Worm (Caenorhabditis elegans) whole organism, late embryonic: ENCODE measurements around the gene pcyt-1.

ENCODE experiments used
- C08G9.2 ChIP-seq: sonication (generic microtip); optimal IDR thresholded peaks from 2 replicates; lab custom pipeline; 2016; ENCODE audit warnings: mild to moderate bottlenecking, missing genetic modification characterization, moderate library complexity, missing compliant biosample characterization
- C38D4.7 ChIP-seq: fragments of 200-800 bp; sonication (Bioruptor generic); optimal IDR thresholded peaks from 2 replicates; lab custom pipeline; 2018; ENCODE audit warnings: mild to moderate bottlenecking, missing genetic modification characterization, moderate library complexity, missing compliant biosample characterization
- K02D7.2 ChIP-seq: sonication (generic microtip); optimal IDR thresholded peaks from 2 replicates; lab custom pipeline; 2017; ENCODE audit warnings: mild to moderate bottlenecking, missing genetic modification characterization, missing compliant biosample characterization
- K09A11.1 ChIP-seq: sonication (generic microtip); optimal IDR thresholded peaks from 2 replicates; lab custom pipeline; 2017; ENCODE audit warnings: antibody characterized with exemption, mild to moderate bottlenecking, missing genetic modification characterization, missing compliant biosample characterization; ENCODE audit not compliant: insufficient read depth
- Y22D7AL.16 ChIP-seq: sonication (generic microtip); optimal IDR thresholded peaks from 2 replicates; lab custom pipeline; 2016; ENCODE audit warnings: missing genetic modification characterization, missing compliant biosample characterization
- ahr-1 ChIP-seq: sonication (generic microtip); optimal IDR thresholded peaks from 2 replicates; lab custom pipeline; 2016; ENCODE audit warnings: missing genetic modification characterization, missing compliant biosample characterization
- ama-1 ChIP-seq: fragments of 150-350 bp; optimal IDR thresholded peaks from 2 replicates; lab custom pipeline; 2014
- ceh-14 ChIP-seq: sonication (generic microtip); optimal IDR thresholded peaks from 2 replicates; lab custom pipeline; 2016; ENCODE audit warnings: missing genotype, missing genetic modification characterization, missing compliant biosample characterization
- ceh-19 ChIP-seq: fragments of 200-800 bp; sonication (Bioruptor generic); optimal IDR thresholded peaks from 2 replicates; lab custom pipeline; 2018; ENCODE audit warnings: mild to moderate bottlenecking, missing genetic modification characterization, missing compliant biosample characterization
- ceh-2 ChIP-seq: sonication (generic microtip); optimal IDR thresholded peaks from 2 replicates; lab custom pipeline; 2016; ENCODE audit warnings: missing genotype, missing genetic modification characterization, missing compliant biosample characterization
- ceh-22 ChIP-seq: sonication (generic microtip); optimal IDR thresholded peaks from 2 replicates; lab custom pipeline; 2017; ENCODE audit warnings: missing biosample characterization, missing genetic modification characterization
- ceh-30 ChIP-seq: fragments of 150-350 bp; optimal IDR thresholded peaks from 2 replicates; lab custom pipeline; 2014; ENCODE audit warnings: missing biosample characterization, missing genetic modification characterization
- ceh-6 ChIP-seq: fragments of 200-800 bp; sonication (Bioruptor generic); optimal IDR thresholded peaks from 2 replicates; lab custom pipeline; 2018; ENCODE audit warnings: mild to moderate bottlenecking, missing genetic modification characterization, missing compliant biosample characterization
- ceh-9 ChIP-seq: sonication (generic microtip); optimal IDR thresholded peaks from 2 replicates; lab custom pipeline; 2016; ENCODE audit warnings: mild to moderate bottlenecking, missing genetic modification characterization, inconsistent platforms, missing compliant biosample characterization
- dmd-4 ChIP-seq: sonication (generic microtip); optimal IDR thresholded peaks from 2 replicates; lab custom pipeline; 2016; ENCODE audit warnings: borderline replicate concordance, missing genetic modification characterization, missing compliant biosample characterization
- elt-2 ChIP-seq: sonication (generic microtip); optimal IDR thresholded peaks from 2 replicates; lab custom pipeline; 2016; ENCODE audit warnings: missing genetic modification reagents, missing genetic modification characterization, missing compliant biosample characterization
- elt-4 ChIP-seq: sonication (generic microtip); optimal IDR thresholded peaks from 2 replicates; lab custom pipeline; 2016; ENCODE audit warnings: missing genetic modification characterization, missing compliant biosample characterization
- eyg-1 ChIP-seq: sonication (generic microtip); optimal IDR thresholded peaks from 2 replicates; lab custom pipeline; 2016; ENCODE audit warnings: missing genotype, missing genetic modification characterization, missing compliant biosample characterization
- fax-1 ChIP-seq: sonication (generic microtip); optimal IDR thresholded peaks from 2 replicates; lab custom pipeline; 2016; ENCODE audit warnings: missing genotype, missing genetic modification characterization, missing compliant biosample characterization
- fkh-6 ChIP-seq: sonication (generic microtip); optimal IDR thresholded peaks from 2 replicates; lab custom pipeline; 2016; ENCODE audit warnings: missing genetic modification characterization, missing compliant biosample characterization
- hlh-13 ChIP-seq: fragments of 200-800 bp; sonication (Bioruptor generic); optimal IDR thresholded peaks from 2 replicates; lab custom pipeline; 2018; ENCODE audit warnings: mild to moderate bottlenecking, missing genetic modification characterization, missing compliant biosample characterization
- hlh-6 ChIP-seq: sonication (generic microtip); optimal IDR thresholded peaks from 2 replicates; lab custom pipeline; 2016; ENCODE audit warnings: missing genotype, missing genetic modification characterization, missing compliant biosample characterization
- hlh-8 ChIP-seq: sonication (generic microtip); optimal IDR thresholded peaks from 2 replicates; lab custom pipeline; 2016; ENCODE audit warnings: missing genotype, missing genetic modification characterization, missing compliant biosample characterization
- lim-6 ChIP-seq: sonication (generic microtip); optimal IDR thresholded peaks from 2 replicates; lab custom pipeline; 2016; ENCODE audit warnings: missing genetic modification characterization, missing compliant biosample characterization
- lin-11 ChIP-seq: fragments of 200-800 bp; sonication (Bioruptor generic); optimal IDR thresholded peaks from 2 replicates; lab custom pipeline; 2018; ENCODE audit warnings: mild to moderate bottlenecking, missing genetic modification characterization, missing compliant biosample characterization
- madf-2 ChIP-seq: sonication (generic microtip); optimal IDR thresholded peaks from 2 replicates; lab custom pipeline; 2017; ENCODE audit warnings: missing genetic modification characterization, missing compliant biosample characterization
- mec-3 ChIP-seq: sonication (generic microtip); optimal IDR thresholded peaks from 2 replicates; lab custom pipeline; 2016; ENCODE audit warnings: borderline replicate concordance, missing genetic modification characterization, missing compliant biosample characterization
- odd-2 ChIP-seq: sonication (generic microtip); optimal IDR thresholded peaks from 2 replicates; lab custom pipeline; 2017; ENCODE audit warnings: antibody characterized with exemption, mild to moderate bottlenecking, missing genetic modification characterization, missing compliant biosample characterization
- pag-3 ChIP-seq: sonication (generic microtip); optimal IDR thresholded peaks from 2 replicates; lab custom pipeline; 2016; ENCODE audit warnings: missing compliant biosample characterization, missing genetic modification characterization, borderline replicate concordance
- pax-1 ChIP-seq: fragments of 150-350 bp; optimal IDR thresholded peaks from 2 replicates; lab custom pipeline; 2014; ENCODE audit warnings: missing biosample characterization, missing genetic modification characterization
- pha-2 ChIP-seq: sonication (generic microtip); optimal IDR thresholded peaks from 2 replicates; lab custom pipeline; 2017; ENCODE audit warnings: mild to moderate bottlenecking, missing genetic modification characterization, missing compliant biosample characterization
- pha-4 ChIP-seq: fragments of 150-350 bp; optimal IDR thresholded peaks from 2 replicates; lab custom pipeline; 2018; ENCODE audit warnings: missing biosample characterization, missing genetic modification reagents, missing genetic modification characterization
- pqm-1 ChIP-seq: sonication (generic microtip); optimal IDR thresholded peaks from 2 replicates; lab custom pipeline; 2016; ENCODE audit warnings: missing genetic modification characterization, missing compliant biosample characterization
- pros-1 ChIP-seq: fragments of 150-350 bp; optimal IDR thresholded peaks from 2 replicates; lab custom pipeline; 2014; ENCODE audit warnings: missing biosample characterization, missing genetic modification reagents, missing genetic modification characterization
- ref-2 ChIP-seq: sonication (generic microtip); optimal IDR thresholded peaks from 2 replicates; lab custom pipeline; 2016; ENCODE audit warnings: missing genetic modification characterization, missing compliant biosample characterization
- sox-2 ChIP-seq: fragments of 200-800 bp; sonication (Bioruptor generic); IDR thresholded peaks from 2 replicates; pipeline ENCODE4 v1.3.6; 2022; ENCODE audit warnings: missing genetic modification reagents, missing genetic modification characterization, missing compliant biosample characterization
- sox-4 ChIP-seq: sonication (generic microtip); optimal IDR thresholded peaks from 2 replicates; lab custom pipeline; 2017; ENCODE audit warnings: mild to moderate bottlenecking, missing genetic modification characterization, inconsistent platforms, missing compliant biosample characterization
- syd-9 ChIP-seq: sonication (generic microtip); optimal IDR thresholded peaks from 2 replicates; lab custom pipeline; 2016; ENCODE audit warnings: mild to moderate bottlenecking, missing genetic modification characterization, moderate library complexity, missing compliant biosample characterization
- tbx-2 ChIP-seq: sonication (generic microtip); optimal IDR thresholded peaks from 2 replicates; lab custom pipeline; 2016; ENCODE audit warnings: missing genetic modification characterization, missing compliant biosample characterization
- unc-42 ChIP-seq: sonication (generic microtip); optimal IDR thresholded peaks from 2 replicates; lab custom pipeline; 2016; ENCODE audit warnings: missing genotype, missing genetic modification characterization, missing compliant biosample characterization
- unc-86 ChIP-seq: sonication (generic microtip); optimal IDR thresholded peaks from 2 replicates; lab custom pipeline; 2016; ENCODE audit warnings: missing genetic modification characterization, missing compliant biosample characterization
- zip-5 ChIP-seq: sonication (generic microtip); optimal IDR thresholded peaks from 2 replicates; lab custom pipeline; 2016; ENCODE audit warnings: missing genetic modification characterization, missing compliant biosample characterization
- ztf-16 ChIP-seq: sonication (generic microtip); optimal IDR thresholded peaks from 2 replicates; lab custom pipeline; 2017; ENCODE audit warnings: missing genetic modification characterization, missing compliant biosample characterization

pcyt-1 gene

DNA sequence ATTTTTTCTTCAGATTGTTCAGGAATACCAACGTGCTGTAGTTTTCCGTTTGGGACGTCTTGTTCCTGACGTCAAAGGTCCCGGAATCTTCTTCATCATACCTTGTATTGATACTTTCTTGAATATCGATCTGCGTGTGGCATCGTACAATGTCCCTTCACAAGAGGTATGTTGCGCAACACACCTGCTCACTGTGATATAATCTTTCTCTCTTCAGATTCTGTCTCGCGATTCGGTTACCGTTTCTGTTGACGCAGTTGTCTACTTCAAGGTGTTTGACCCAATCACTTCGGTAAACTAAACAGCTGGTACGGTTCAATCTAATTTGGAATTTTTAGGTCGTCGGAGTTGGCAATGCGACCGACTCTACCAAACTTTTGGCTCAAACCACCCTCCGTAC, 8.7 kb upstream of the pcyt-1 start:
- TF ChIP-seq ceh-6 (no peak), pha-4 (tag; lab: Kevin White, UChicago) (no peak), ztf-16 (tag; lab: Kevin White, UChicago) (no peak)

DNA sequence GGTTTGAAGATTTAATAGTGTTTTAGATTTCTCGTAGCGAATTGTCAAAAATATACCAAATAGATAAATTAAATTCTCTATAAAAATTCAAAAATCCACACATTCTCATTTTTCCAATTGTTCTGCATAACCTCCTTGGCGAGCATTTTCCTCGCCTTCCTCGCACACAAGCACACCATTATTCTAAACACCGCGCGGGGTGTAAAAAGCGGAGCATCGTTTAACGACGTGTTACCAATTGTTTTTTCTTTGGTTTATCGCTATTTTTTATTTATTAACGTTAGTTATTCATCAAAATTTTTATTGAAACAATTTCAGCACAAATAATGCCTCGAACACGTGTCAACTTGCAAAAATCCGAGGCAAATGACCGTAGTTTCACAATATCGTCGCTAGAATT, 7.2 kb upstream of the pcyt-1 start, which contains the start of gene vps-52:
Gene vps-52 (plus strand): TSS at position 319 of the 400 bp plus-strand sequence.
- TF ChIP-seq pax-1 (tag; lab: Kevin White, UChicago) (no peak), pag-3 (tag; lab: Kevin White, UChicago) (no peak), hlh-13 (GFP tag; lab: Kevin White, UChicago) (no peak), zip-5 (tag; lab: Kevin White, UChicago) (no peak), unc-42 (tag; lab: Kevin White, UChicago) (no peak), tbx-2 (peak; percentile 4)
- TF ChIP-seq, all 69 proteins: peak for 1

DNA sequence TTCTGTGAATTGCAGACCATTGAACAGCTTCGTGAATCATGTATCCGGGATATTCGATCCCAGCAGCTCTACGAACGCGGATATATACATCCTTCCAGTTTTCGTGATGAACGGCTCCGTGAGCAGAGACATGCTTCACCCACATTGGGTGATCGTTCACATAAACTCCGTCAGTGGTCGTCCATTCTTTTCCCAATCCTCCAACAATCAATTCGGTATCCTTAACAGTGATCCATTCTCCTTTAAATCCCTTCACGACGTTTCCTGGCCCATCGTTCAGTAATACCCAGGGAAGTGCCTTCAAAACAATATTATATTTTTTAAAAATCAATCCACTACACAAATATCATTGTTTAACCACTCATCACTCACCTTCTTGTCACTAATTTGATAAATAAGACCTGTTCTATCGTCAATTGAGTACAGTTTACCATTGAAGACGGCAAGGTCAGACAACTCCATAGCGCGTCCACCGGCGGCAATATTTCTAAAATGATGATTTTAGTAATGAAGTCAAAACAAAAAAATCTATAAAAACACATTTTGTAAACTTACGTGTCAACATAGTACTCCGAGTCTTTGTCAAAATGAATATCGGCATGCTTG, 3.4 kb upstream of the pcyt-1 start:
- no peak for TF ChIP-seq ref-2 (tag; lab: Kevin White, UChicago)
- TF ChIP-seq fax-1 (tag; lab: Kevin White, UChicago): no peak
- TF ChIP-seq pqm-1 (tag; lab: Kevin White, UChicago): no peak
- TF ChIP-seq sox-4 (tag; lab: Kevin White, UChicago): no peak
- TF ChIP-seq eyg-1 (tag; lab: Kevin White, UChicago): no peak
- TF ChIP-seq dmd-4 (tag; lab: Kevin White, UChicago): no peak
- no peak for TF ChIP-seq ama-1 (lab: Kevin White, UChicago)
- TF ChIP-seq mec-3: no peak
- TF ChIP-seq pros-1 (tag; lab: Kevin White, UChicago): no peak
- no peak for TF ChIP-seq lim-6 (tag; lab: Kevin White, UChicago)
- no peak for TF ChIP-seq ahr-1 (tag; lab: Kevin White, UChicago)
- no peak for TF ChIP-seq Y22D7AL.16 (tag; lab: Kevin White, UChicago)

ce11 chrX:7569685-7570518, 2.3 kb upstream of the pcyt-1 start, which contains the start of gene apy-1:
Gene apy-1 (minus strand): TSS chrX:7569722.
- TF ChIP-seq madf-2 (tag; lab: Kevin White, UChicago) (no peak), ama-1 (lab: Kevin White, UChicago) (no peak), lin-11 (no peak), sox-4 (tag; lab: Kevin White, UChicago) (no peak), tbx-2 (peak; percentile 54), syd-9 (tag; lab: Kevin White, UChicago) (no peak), pha-2 (tag; lab: Kevin White, UChicago) (no peak), Y22D7AL.16 (tag; lab: Kevin White, UChicago) (no peak), odd-2 (tag; lab: Kevin White, UChicago) (no peak), elt-4 (no peak), hlh-6 (tag; lab: Kevin White, UChicago) (no peak), ceh-14 (no peak), lim-6 (tag; lab: Kevin White, UChicago) (no peak), elt-2 (tag; lab: Kevin White, UChicago) (peak; percentile 79), ref-2 (tag; lab: Kevin White, UChicago) (peak; percentile 34), fkh-6 (tag; lab: Kevin White, UChicago) (peak; percentile 23), dmd-4 (tag; lab: Kevin White, UChicago) (no peak), sox-2 (GFP tag; lab: Robert Waterston, UW) (no peak), ceh-30 (tag; lab: Kevin White, UChicago) (no peak), C38D4.7 (GFP tag; lab: Kevin White, UChicago) (no peak), ceh-9 (tag; lab: Kevin White, UChicago) (no peak), fax-1 (tag; lab: Kevin White, UChicago) (peak; percentile 28), ceh-19 (GFP tag; lab: Kevin White, UChicago) (no peak), ahr-1 (tag; lab: Kevin White, UChicago) (no peak), pqm-1 (tag; lab: Kevin White, UChicago) (no peak), pros-1 (tag; lab: Kevin White, UChicago) (no peak), K02D7.2 (tag; lab: Kevin White, UChicago) (no peak), unc-42 (tag; lab: Kevin White, UChicago) (peak; percentile 76), unc-86 (tag; lab: Kevin White, UChicago) (no peak), C08G9.2 (tag; lab: Kevin White, UChicago) (peak; percentile 31), ceh-22 (tag; lab: Kevin White, UChicago) (no peak), hlh-8 (tag; lab: Kevin White, UChicago) (peak; percentile 15), K09A11.1 (tag; lab: Kevin White, UChicago) (no peak), ceh-2 (peak; percentile 73)
